Worm (Caenorhabditis elegans): ENCODE data around the gene T08H10.3.

The T08H10.3 gene

ce11 chrV:4512733-4513132, 41.6 kb downstream of the T08H10.3 start, which contains the start of gene T28F12.1:
T28F12.1 (plus strand) TSS chrV:4513033.
- TF ChIP-seq nhr-237 (tag; optimal IDR thresholded peaks at IDR 0.05), result no peak
- TF ChIP-seq blmp-1 (tag; optimal IDR thresholded peaks at IDR 0.05; ENCODE audit: insufficient read depth), result no peak
- no peak for TF ChIP-seq lin-39 (tag; optimal IDR thresholded peaks at IDR 0.05)
- no peak for TF ChIP-seq dmd-4 (tag; optimal IDR thresholded peaks at IDR 0.05)
- no peak for TF ChIP-seq mab-5 (tag; optimal IDR thresholded peaks at IDR 0.05)
- no peak for TF ChIP-seq nhr-129 (tag; optimal IDR thresholded peaks at IDR 0.05)
- TF ChIP-seq elt-3 (tag; optimal IDR thresholded peaks at IDR 0.05), result no peak
- no peak for TF ChIP-seq ama-1 (optimal IDR thresholded peaks at IDR 0.05)

- TF ChIP-seq lin-13 (GFP tag; optimal IDR thresholded peaks at IDR 0.05) (no peak), blmp-1 (tag; optimal IDR thresholded peaks at IDR 0.05; ENCODE audit: insufficient read depth) (peak; percentile 57)
Measured at ce11 chrV:4518657-4519056, 47.5 kb downstream of the T08H10.3 start.
